Fruit fly (Drosophila melanogaster): Measurements from ENCODE around the gene RpL30.

The RpL30 gene

dm6 chr2L:19002959-19003371 lies 6.1 kb downstream of the RpL30 start, which contains the start of gene CG31793 (continued):
- peak; percentile 47; the same call in 1 of the 2 replicates for TF ChIP-seq slbo (GFP tag; IDR thresholded peaks at IDR 0.05)
- no peak for TF ChIP-seq zfh2 (GFP tag; optimal IDR thresholded peaks at IDR 0.05)
- peak; percentile 8 for TF ChIP-seq nerfin-1 (tag; optimal IDR thresholded peaks at IDR 0.05)
- no peak for TF ChIP-seq Hey (tag; optimal IDR thresholded peaks at IDR 0.05)
- no peak for TF ChIP-seq Scr (GFP tag; IDR thresholded peaks at IDR 0.05; ENCODE audit: partially characterized antibody)
- TF ChIP-seq Gsc (GFP tag; IDR thresholded peaks at IDR 0.05) = no peak
- TF ChIP-seq CG32767 (GFP tag; IDR thresholded peaks at IDR 0.05) = peak; percentile 57
- TF ChIP-seq CG10959 (GFP tag; IDR thresholded peaks at IDR 0.05) = no peak
- TF ChIP-seq CG8924 (tag; optimal IDR thresholded peaks at IDR 0.05) = peak; percentile 67
- TF ChIP-seq Bgb (GFP tag; IDR thresholded peaks at IDR 0.05; ENCODE audit: partially characterized antibody) = no peak
- no peak for TF ChIP-seq knrl (GFP tag; IDR thresholded peaks at IDR 0.05; ENCODE audit: partially characterized antibody)
- no peak for TF ChIP-seq CG6254 (GFP tag; optimal IDR thresholded peaks at IDR 0.05)
- TF ChIP-seq Mes4 (GFP tag; optimal IDR thresholded peaks at IDR 0.05) = no peak
- no peak for TF ChIP-seq Neu2 (GFP tag; optimal IDR thresholded peaks at IDR 0.05; ENCODE audit: borderline replicate concordance)
- TF ChIP-seq CG6175 (GFP tag; IDR thresholded peaks at IDR 0.05) = no peak
- no peak for TF ChIP-seq dati (GFP tag; IDR thresholded peaks at IDR 0.05)
- TF ChIP-seq mirr (GFP tag; optimal IDR thresholded peaks at IDR 0.05) = peak; percentile 74
- peak; percentile 68; the same call in 2 of the 3 replicates for TF ChIP-seq CG17361 (GFP tag; IDR thresholded peaks at IDR 0.05)
- TF ChIP-seq CG18764 (GFP tag; optimal IDR thresholded peaks at IDR 0.05) = no peak
- TF ChIP-seq CG34224 (GFP tag; IDR thresholded peaks at IDR 0.05; ENCODE audit: partially characterized antibody) = peak; percentile 52; the same call in 2 of the 3 replicates
- TF ChIP-seq CG32532 (GFP tag; IDR thresholded peaks at IDR 0.05) = peak; percentile 71; the same call in 1 of the 2 replicates
- peak; percentile 45; the same call in 1 of the 2 replicates for TF ChIP-seq CG13287 (GFP tag; IDR thresholded peaks at IDR 0.05; ENCODE audit: partially characterized antibody)
- TF ChIP-seq Ada2b (GFP tag; IDR thresholded peaks at IDR 0.05) = peak; percentile 58; the same call in 1 of the 2 replicates
- TF ChIP-seq CG15269 (tag; optimal IDR thresholded peaks at IDR 0.05) = peak; percentile 76
- TF ChIP-seq H15 (GFP tag; IDR thresholded peaks at IDR 0.05) = no peak
- TF ChIP-seq CG8944 (GFP tag; optimal IDR thresholded peaks at IDR 0.05) = no peak
- TF ChIP-seq B-H2 (GFP tag; optimal IDR thresholded peaks at IDR 0.05) = peak; percentile 49
- no peak for TF ChIP-seq esg (GFP tag; conservative IDR thresholded peaks at IDR 0.05)
- no peak for TF ChIP-seq usp (GFP tag; optimal IDR thresholded peaks at IDR 0.05)
- no peak for TF ChIP-seq CG7271 (tag; optimal IDR thresholded peaks at IDR 0.05)
- TF ChIP-seq Dip2 (GFP tag; IDR thresholded peaks at IDR 0.05) = no peak
- TF ChIP-seq dysf (GFP tag; IDR thresholded peaks at IDR 0.05) = peak; percentile 20; the same call in 1 of the 3 replicates
- peak; percentile 32 for TF ChIP-seq CG12155 (GFP tag; optimal IDR thresholded peaks at IDR 0.05)
- TF ChIP-seq fd3F (GFP tag; optimal IDR thresholded peaks at IDR 0.05) = peak; percentile 45
- peak; percentile 67 for TF ChIP-seq CG10543 (GFP tag; optimal IDR thresholded peaks at IDR 0.05)
- peak; percentile 65 for TF ChIP-seq CoRest (tag; optimal IDR thresholded peaks at IDR 0.05)
- TF ChIP-seq inv (GFP tag; IDR thresholded peaks at IDR 0.05; ENCODE audit: partially characterized antibody) = no peak
- TF ChIP-seq CG13624 (GFP tag; optimal IDR thresholded peaks at IDR 0.05) = peak; percentile 2
- peak; percentile 33 for TF ChIP-seq ind (GFP tag; optimal IDR thresholded peaks at IDR 0.05)
- TF ChIP-seq tap (tag; optimal IDR thresholded peaks at IDR 0.05) = peak; percentile 2
- TF ChIP-seq HLH3B (GFP tag; IDR thresholded peaks at IDR 0.05) = peak; percentile 25; the same call in 1 of the 2 replicates
- no peak for TF ChIP-seq mam (GFP tag; optimal IDR thresholded peaks at IDR 0.05)
- peak; percentile 72 for TF ChIP-seq grau (tag; optimal IDR thresholded peaks at IDR 0.05)
- TF ChIP-seq zf30C (GFP tag; optimal IDR thresholded peaks at IDR 0.05) = no peak
- no peak for TF ChIP-seq CG9215 (GFP tag; IDR thresholded peaks at IDR 0.05)
- TF ChIP-seq lbe (GFP tag; optimal IDR thresholded peaks at IDR 0.05) = peak; percentile 54
- peak; percentile 54; the same call in 1 of the 2 replicates for TF ChIP-seq ranshi (GFP tag; IDR thresholded peaks at IDR 0.05)
- peak; percentile 20 for TF ChIP-seq CG9817 (tag; optimal IDR thresholded peaks at IDR 0.05)
- TF ChIP-seq pzg (GFP tag; optimal IDR thresholded peaks at IDR 0.05) = peak; percentile 12
- no peak for TF ChIP-seq Rx (GFP tag; IDR thresholded peaks at IDR 0.05)

All from whole organism, embryonic.